Worm (Caenorhabditis elegans): ENCODE data around the gene F10E9.4.

ce11 chrIII:8275871-8276270 lies 32.5 kb upstream of the F10E9.4 start, which contains the start of gene clec-160:
- TF ChIP-seq R02D3.7 (tag; optimal IDR thresholded peaks at IDR 0.05), result no peak
- TF ChIP-seq aly-2 (tag; optimal IDR thresholded peaks at IDR 0.05), result no peak
- no peak for TF ChIP-seq nhr-28 (tag; optimal IDR thresholded peaks at IDR 0.05)
- no peak for TF ChIP-seq F26F4.8 (GFP tag; conservative IDR thresholded peaks at IDR 0.05)

Data from whole organism, L4 larva.